Worm (Caenorhabditis elegans) whole organism, L4 larva: ENCODE measurements around the gene thn-2.
A peak's percentile ranks its signal among the peaks of the same experiment; 100 is the strongest.

Experiments
- F37D6.2 ChIP-seq: sonication (generic microtip); optimal IDR thresholded peaks from 2 replicates; lab custom pipeline; 2016; ENCODE audit warnings: mild to moderate bottlenecking, missing genetic modification characterization, missing compliant biosample characterization
- F49E8.2 ChIP-seq: sonication (generic microtip); optimal IDR thresholded peaks from 2 replicates; lab custom pipeline; 2016; ENCODE audit warnings: missing compliant biosample characterization, mild to moderate bottlenecking, missing genetic modification characterization, borderline replicate concordance
- T20F7.1 ChIP-seq: fragments of 200-800 bp; sonication (Bioruptor generic); optimal IDR thresholded peaks from 2 replicates; lab custom pipeline; 2018; ENCODE audit warnings: mild to moderate bottlenecking, missing genetic modification characterization, missing compliant biosample characterization
- ZK337.2 ChIP-seq: fragments of 200-800 bp; sonication (Bioruptor generic); IDR thresholded peaks from 2 replicates; pipeline ENCODE4 v1.3.6; 2022; ENCODE audit warnings: missing genetic modification reagents, missing genetic modification characterization, missing compliant biosample characterization
- ZK546.5 ChIP-seq, 2 experiments: sonication (generic microtip); optimal IDR thresholded peaks; 2 replicates each; lab custom pipeline; 2017; ENCODE audit warnings: missing biosample characterization in 2 of 2, missing genetic modification characterization in 2 of 2
- arid-1 ChIP-seq: fragments of 200-800 bp; sonication (Bioruptor generic); conservative IDR thresholded peaks from 2 replicates; pipeline ENCODE4 v1.3.6; 2022; ENCODE audit warnings: missing genetic modification reagents, missing genetic modification characterization, missing compliant biosample characterization
- ceh-20 ChIP-seq: fragments of 200-800 bp; sonication (Bioruptor generic); IDR thresholded peaks from 2 replicates; pipeline ENCODE4 v1.3.6; 2022; ENCODE audit warnings: missing genetic modification reagents, missing genetic modification characterization, missing compliant biosample characterization
- ceh-62 ChIP-seq: sonication (generic microtip); optimal IDR thresholded peaks from 2 replicates; lab custom pipeline; 2017; ENCODE audit warnings: missing biosample characterization, missing genetic modification characterization
- ceh-82 ChIP-seq: sonication (generic microtip); optimal IDR thresholded peaks from 2 replicates; lab custom pipeline; 2017; ENCODE audit warnings: missing biosample characterization, missing genetic modification characterization
- daf-12 ChIP-seq: fragments of 150-350 bp; optimal IDR thresholded peaks from 2 replicates; lab custom pipeline; 2014; ENCODE audit warnings: missing biosample characterization, missing genetic modification reagents, missing genetic modification characterization
- daf-16 ChIP-seq, 3 experiments: sonication (generic microtip); optimal IDR thresholded peaks; 2 replicates each; lab custom pipeline; 2016 to 2017; ENCODE audit warnings: missing genetic modification characterization in 3 of 3, missing genetic modification reagents in 3 of 3, mild to moderate bottlenecking in 2 of 3, missing compliant biosample characterization in 2 of 3, missing biosample characterization in 1 of 3, moderate library complexity in 1 of 3
- dmd-6 ChIP-seq: fragments of 200-800 bp; sonication (Bioruptor generic); IDR thresholded peaks from 2 replicates; pipeline ENCODE4 v1.3.6; 2022; ENCODE audit warnings: missing genetic modification reagents, missing genetic modification characterization, missing compliant biosample characterization
- dmd-9 ChIP-seq: fragments of 200-800 bp; sonication (Bioruptor generic); IDR thresholded peaks from 2 replicates; pipeline ENCODE4 v1.3.6; 2022; ENCODE audit warnings: missing genetic modification reagents, missing genetic modification characterization, missing compliant biosample characterization
- dpl-1 ChIP-seq: fragments of 150-350 bp; optimal IDR thresholded peaks from 2 replicates; lab custom pipeline; 2014; ENCODE audit warnings: missing biosample characterization, missing genetic modification reagents, missing genetic modification characterization
- duxl-1 ChIP-seq: sonication (generic microtip); optimal IDR thresholded peaks from 2 replicates; lab custom pipeline; 2016; ENCODE audit warnings: mild to moderate bottlenecking, missing genetic modification characterization, moderate library complexity, missing compliant biosample characterization; ENCODE audit not compliant: poor library complexity
- dve-1 ChIP-seq: sonication (generic microtip); optimal IDR thresholded peaks from 2 replicates; lab custom pipeline; 2017; ENCODE audit warnings: antibody characterized with exemption, mild to moderate bottlenecking, missing genetic modification characterization, missing compliant biosample characterization; ENCODE audit not compliant: insufficient read depth
- egl-27 ChIP-seq: sonication (generic microtip); optimal IDR thresholded peaks from 3 replicates; lab custom pipeline; 2017; ENCODE audit warnings: missing biosample characterization, missing genetic modification reagents, missing genetic modification characterization
- hlh-11 ChIP-seq: fragments of 200-800 bp; sonication (Bioruptor generic); optimal IDR thresholded peaks from 2 replicates; lab custom pipeline; 2018; ENCODE audit warnings: mild to moderate bottlenecking, missing genetic modification characterization, missing compliant biosample characterization
- hmg-1.1 ChIP-seq: fragments of 200-800 bp; sonication (Bioruptor generic); IDR thresholded peaks from 2 replicates; pipeline ENCODE4 v1.3.6; 2022; ENCODE audit warnings: missing genetic modification reagents, missing genetic modification characterization, missing compliant biosample characterization
- jun-1 ChIP-seq: fragments of 150-350 bp; optimal IDR thresholded peaks from 2 replicates; lab custom pipeline; 2014; ENCODE audit warnings: missing biosample characterization, missing genetic modification reagents, missing genetic modification characterization
- lin-1 ChIP-seq: fragments of 200-800 bp; sonication (Bioruptor generic); IDR thresholded peaks from 2 replicates; pipeline ENCODE4 v1.3.6; 2022; ENCODE audit warnings: missing genetic modification reagents, missing genetic modification characterization, missing compliant biosample characterization
- lin-38 ChIP-seq: fragments of 200-800 bp; sonication (Bioruptor generic); IDR thresholded peaks from 2 replicates; pipeline ENCODE4 v1.3.6; 2022; ENCODE audit warnings: missing genetic modification reagents, missing genetic modification characterization, missing compliant biosample characterization
- lsy-2 ChIP-seq, 2 experiments: fragments of 150-350 bp in 1 of 2; sonication (generic microtip) in 1 of 2; optimal IDR thresholded peaks; 2 replicates each; lab custom pipeline; 2014 to 2017; ENCODE audit warnings: missing biosample characterization in 2 of 2, missing genetic modification characterization in 2 of 2
- madf-5 ChIP-seq, 2 experiments: fragments of 200-800 bp; sonication (Bioruptor generic); IDR thresholded peaks; 2 replicates each; pipeline ENCODE4 v1.3.6; 2022; ENCODE audit warnings: missing compliant biosample characterization in 2 of 2, missing genetic modification characterization in 2 of 2
- madf-9 ChIP-seq: fragments of 200-800 bp; sonication (Bioruptor generic); conservative IDR thresholded peaks from 2 replicates; pipeline ENCODE4 v1.3.6; 2022; ENCODE audit warnings: missing genetic modification reagents, missing genetic modification characterization, missing compliant biosample characterization
- mep-1 ChIP-seq: fragments of 150-350 bp; sonication (generic microtip); optimal IDR thresholded peaks from 3 replicates; lab custom pipeline; 2014; ENCODE audit warnings: missing biosample characterization, missing genetic modification characterization
- mes-2 ChIP-seq: sonication (generic microtip); optimal IDR thresholded peaks from 2 replicates; lab custom pipeline; 2016; ENCODE audit warnings: missing genotype, mild to moderate bottlenecking, missing genetic modification characterization, missing compliant biosample characterization; ENCODE audit not compliant: poor library complexity, severe bottlenecking
- mxl-3 ChIP-seq: fragments of 200-800 bp; sonication (Bioruptor generic); optimal IDR thresholded peaks from 2 replicates; lab custom pipeline; 2018; ENCODE audit warnings: mild to moderate bottlenecking, missing genetic modification characterization, missing compliant biosample characterization
- nhr-28 ChIP-seq: fragments of 150-350 bp; optimal IDR thresholded peaks from 2 replicates; lab custom pipeline; 2014; ENCODE audit warnings: missing biosample characterization, missing genetic modification characterization
- nhr-42 ChIP-seq: fragments of 200-800 bp; sonication (Bioruptor generic); IDR thresholded peaks from 2 replicates; pipeline ENCODE4 v1.3.6; 2022; ENCODE audit warnings: missing genetic modification characterization, missing compliant biosample characterization
- nhr-6 ChIP-seq: fragments of 150-350 bp; optimal IDR thresholded peaks from 2 replicates; lab custom pipeline; 2014; ENCODE audit warnings: missing biosample characterization, missing genetic modification characterization
- nhr-76 ChIP-seq: fragments of 150-350 bp; optimal IDR thresholded peaks from 2 replicates; lab custom pipeline; 2014; ENCODE audit warnings: missing biosample characterization, missing genetic modification characterization
- nhr-77 ChIP-seq: fragments of 150-350 bp; optimal IDR thresholded peaks from 2 replicates; lab custom pipeline; 2014; ENCODE audit warnings: missing biosample characterization, missing genetic modification characterization
- pha-4 ChIP-seq, 2 experiments: fragments of 150-350 bp in 1 of 2; fragments of 200-800 bp in 1 of 2; sonication (Bioruptor generic) in 1 of 2; IDR thresholded peaks in 1 of 2; optimal IDR thresholded peaks in 1 of 2; 2 replicates each; pipeline versions ENCODE4 v1.3.6 to Lab custom; 2014 to 2022; ENCODE audit warnings: missing genetic modification characterization in 2 of 2, missing genetic modification reagents in 2 of 2, missing biosample characterization in 1 of 2, missing compliant biosample characterization in 1 of 2
- php-3 ChIP-seq: fragments of 200-800 bp; sonication (Bioruptor generic); IDR thresholded peaks from 2 replicates; pipeline ENCODE4 v1.3.6; 2022; ENCODE audit warnings: missing genetic modification reagents, missing genetic modification characterization, missing compliant biosample characterization
- rbr-2 ChIP-seq: sonication (generic microtip); optimal IDR thresholded peaks from 2 replicates; lab custom pipeline; 2016; ENCODE audit warnings: missing genotype, missing genetic modification characterization, missing compliant biosample characterization
- set-16 ChIP-seq: fragments of 200-800 bp; sonication (Bioruptor generic); IDR thresholded peaks from 2 replicates; pipeline ENCODE4 v1.3.6; 2022; ENCODE audit warnings: missing genetic modification reagents, missing genetic modification characterization, missing compliant biosample characterization
- skn-1 ChIP-seq: fragments of 150-350 bp; optimal IDR thresholded peaks from 2 replicates; lab custom pipeline; 2014; ENCODE audit warnings: missing biosample characterization, missing genetic modification characterization
- spr-1 ChIP-seq: sonication (generic microtip); optimal IDR thresholded peaks from 2 replicates; lab custom pipeline; 2016; ENCODE audit warnings: mild to moderate bottlenecking, missing genetic modification characterization, missing compliant biosample characterization
- tra-1 ChIP-seq: fragments of 200-800 bp; sonication (Bioruptor generic); IDR thresholded peaks from 2 replicates; pipeline ENCODE4 v1.3.6; 2022; ENCODE audit warnings: missing genetic modification reagents, missing genetic modification characterization, missing compliant biosample characterization
- unc-39 ChIP-seq: sonication (generic microtip); optimal IDR thresholded peaks from 2 replicates; lab custom pipeline; 2017; ENCODE audit warnings: missing biosample characterization, missing genetic modification characterization
- unc-62 ChIP-seq, 3 experiments: fragments of 150-350 bp in 1 of 3; sonication (generic microtip); optimal IDR thresholded peaks in 2 of 3; peaks in 1 of 3; 1 replicate in 1 of 3; 2 replicates in 2 of 3; lab custom pipeline; 2014 to 2017; ENCODE audit warnings: missing biosample characterization in 3 of 3, missing genetic modification characterization in 3 of 3, missing genetic modification reagents in 3 of 3, missing genotype in 1 of 3
- zag-1 ChIP-seq: fragments of 150-350 bp; optimal IDR thresholded peaks from 2 replicates; lab custom pipeline; 2014; ENCODE audit warnings: missing biosample characterization, missing genetic modification characterization
- zfp-3 ChIP-seq: fragments of 200-800 bp; sonication (Bioruptor generic); conservative IDR thresholded peaks from 2 replicates; pipeline ENCODE4 v1.3.6; 2022; ENCODE audit warnings: missing genetic modification reagents, missing genetic modification characterization, missing compliant biosample characterization
- zip-2 ChIP-seq: fragments of 150-350 bp; optimal IDR thresholded peaks from 2 replicates; lab custom pipeline; 2014; ENCODE audit warnings: missing biosample characterization, missing genetic modification characterization

The thn-2 gene

DNA sequence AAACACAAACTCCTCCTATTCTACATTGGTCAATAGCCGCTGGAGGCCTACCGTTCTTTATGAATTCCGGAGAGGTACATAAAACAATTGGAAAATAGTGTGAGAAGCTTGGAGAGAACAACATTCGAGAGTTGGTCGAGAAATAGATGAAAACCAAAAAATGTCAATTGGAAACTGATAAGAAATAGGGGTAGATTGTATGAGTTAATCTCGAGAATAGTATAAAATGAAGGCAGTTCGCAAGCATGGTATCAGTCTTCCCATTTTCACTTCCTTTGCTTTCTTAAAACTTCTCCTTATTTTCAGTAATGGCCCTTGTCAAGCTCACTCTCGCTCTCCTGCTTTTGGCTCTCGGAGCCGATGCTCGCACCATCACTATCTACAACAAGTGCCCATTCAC is at the start of gene thn-2:
TSS of gene thn-2 (plus strand) at position 307 of the 400 bp plus-strand sequence.
- TF ChIP-seq unc-39 (tag; lab: Kevin White, UChicago) (no peak), dmd-6 (GFP tag; lab: Robert Waterston, UW) (peak; percentile 60)

DNA sequence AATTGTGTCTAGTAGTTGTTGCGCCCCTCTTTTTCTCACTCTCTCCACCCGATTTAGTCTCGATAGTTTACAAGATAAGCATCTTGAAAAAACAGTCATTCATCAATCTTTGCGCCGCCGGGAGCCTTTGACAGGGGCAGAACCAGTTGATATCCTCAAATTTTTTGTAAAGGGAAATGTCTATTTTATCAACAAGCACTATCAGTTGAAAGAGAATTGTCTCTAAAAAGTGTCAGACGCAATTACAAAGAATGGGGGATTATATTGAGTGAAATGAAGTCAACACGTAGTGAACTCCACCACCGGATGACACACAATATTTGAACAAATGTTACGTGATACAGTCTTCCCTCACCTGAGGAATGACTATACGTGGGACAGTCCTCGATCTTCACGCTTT is 48.8 kb upstream of the thn-2 start:
- TF ChIP-seq dve-1, result peak; percentile 17
- TF ChIP-seq dmd-6 (GFP tag; lab: Robert Waterston, UW), result peak; percentile 42; the same call in 1 of the 2 replicates
- no peak for TF ChIP-seq zag-1 (tag; lab: Kevin White, UChicago)
- TF ChIP-seq lin-38, result no peak
- no peak for TF ChIP-seq ZK546.5 (tag; optimal IDR thresholded peaks at IDR 0.05; lab: Kevin White, UChicago)
- TF ChIP-seq jun-1 (tag; lab: Kevin White, UChicago), result no peak
- no peak for TF ChIP-seq madf-9 (GFP tag; lab: Robert Waterston, UW)
- no peak for TF ChIP-seq F37D6.2
- peak in 1 of 2 experiments; percentile 61; a peak in 1 of 4 replicates for TF ChIP-seq madf-5 (GFP tag; IDR thresholded peaks at IDR 0.05; lab: Robert Waterston, UW)
- TF ChIP-seq nhr-28 (tag; lab: Kevin White, UChicago), result peak; percentile 18

- no peak for TF ChIP-seq nhr-42 (GFP tag; lab: Robert Waterston, UW)
- TF ChIP-seq ceh-20, result no peak
- TF ChIP-seq nhr-76 (tag; lab: Kevin White, UChicago), result no peak
- no peak for TF ChIP-seq unc-62 (GFP tag; optimal IDR thresholded peaks at IDR 0.05 in 1 of 2; lab: Kevin White, UChicago)
- TF ChIP-seq unc-62 (tag; optimal IDR thresholded peaks at IDR 0.05; lab: Kevin White, UChicago), result no peak
- no peak for TF ChIP-seq ceh-82 (tag; lab: Kevin White, UChicago)
- no peak for TF ChIP-seq daf-16 (GFP tag; optimal IDR thresholded peaks at IDR 0.05; lab: Kevin White, UChicago)
- peak; percentile 29 for TF ChIP-seq daf-16 (tag; optimal IDR thresholded peaks at IDR 0.05; lab: Kevin White, UChicago)
- no peak for TF ChIP-seq tra-1 (GFP tag; lab: Robert Waterston, UW)
- peak; percentile 79 for TF ChIP-seq dpl-1 (GFP tag; lab: Kevin White, UChicago)
- TF ChIP-seq lin-1 (GFP tag; lab: Robert Waterston, UW), result no peak
- peak in 1 of 2 experiments; percentile 15 for TF ChIP-seq lsy-2 (tag; optimal IDR thresholded peaks at IDR 0.05; lab: Kevin White, UChicago)
- TF ChIP-seq zip-2 (tag; lab: Kevin White, UChicago), result no peak
- no peak for TF ChIP-seq spr-1 (tag; lab: Kevin White, UChicago)
- no peak for TF ChIP-seq mep-1 (tag; lab: Kevin White, UChicago)
- TF ChIP-seq T20F7.1 (GFP tag; lab: Kevin White, UChicago), result no peak
- TF ChIP-seq mes-2 (tag; lab: Kevin White, UChicago), result peak; percentile 14
These were observed 48.3 kb upstream of the thn-2 start for ce11 chrIV:12334708-12335107.

ce11 chrIV:12335248-12335647 is 47.7 kb upstream of the thn-2 start:
- TF ChIP-seq rbr-2 (peak; percentile 10), dmd-9 (0 out of 2 replicates have a peak, but pooled peaks have one; percentile 10), nhr-6 (tag; lab: Kevin White, UChicago) (no peak), hmg-1.1 (peak; percentile 54; the same call in 1 of the 2 replicates), unc-62 (GFP tag; optimal IDR thresholded peaks at IDR 0.05 in 1 of 2; lab: Kevin White, UChicago) (peak in 1 of 2 experiments; percentile 68), unc-62 (tag; optimal IDR thresholded peaks at IDR 0.05; lab: Kevin White, UChicago) (no peak), hlh-11 (tag; lab: Kevin White, UChicago) (no peak), mxl-3 (GFP tag; lab: Kevin White, UChicago) (no peak), php-3 (GFP tag; lab: Robert Waterston, UW) (no peak), arid-1 (GFP tag; lab: Robert Waterston, UW) (no peak), ceh-62 (tag; lab: Kevin White, UChicago) (no peak), set-16 (GFP tag; lab: Robert Waterston, UW) (no peak), nhr-77 (tag; lab: Kevin White, UChicago) (no peak), daf-12 (tag; lab: Kevin White, UChicago) (no peak), skn-1 (no peak), F37D6.2 (no peak), egl-27 (tag; lab: Kevin White, UChicago) (no peak), ZK337.2 (no peak), F49E8.2 (tag; lab: Kevin White, UChicago) (no peak), zfp-3 (GFP tag; lab: Robert Waterston, UW) (no peak), pha-4 (GFP tag; IDR thresholded peaks at IDR 0.05; lab: Robert Waterston, UW) (no peak), pha-4 (tag; optimal IDR thresholded peaks at IDR 0.05; lab: Kevin White, UChicago) (no peak), duxl-1 (tag; lab: Kevin White, UChicago) (no peak)
